Worm (Caenorhabditis elegans) whole organism, young adult: Measurements from ENCODE around the gene F53A2.11.

ENCODE experiments used
- B0019.2 ChIP-seq: fragments of 200-800 bp; sonication (Bioruptor generic); conservative IDR thresholded peaks from 2 replicates; pipeline ENCODE4 v1.3.6; 2022; ENCODE audit warnings: missing genetic modification reagents, missing genetic modification characterization, missing compliant biosample characterization
- B0336.3 ChIP-seq: fragments of 200-800 bp; sonication (Bioruptor generic); IDR thresholded peaks from 2 replicates; pipeline ENCODE4 v1.3.6; 2022; ENCODE audit warnings: missing genetic modification characterization, missing compliant biosample characterization
- F37B4.10 ChIP-seq: fragments of 200-800 bp; sonication (Bioruptor generic); IDR thresholded peaks from 2 replicates; pipeline ENCODE4 v1.3.6; 2022; ENCODE audit warnings: missing genetic modification characterization, missing compliant biosample characterization
- F49E8.2 ChIP-seq: sonication (generic microtip); optimal IDR thresholded peaks from 3 replicates; lab custom pipeline; 2017; ENCODE audit warnings: missing genetic modification characterization, mild to moderate bottlenecking, missing compliant biosample characterization, antibody characterized with exemption, moderate library complexity; ENCODE audit not compliant: insufficient read depth
- F55B11.4 ChIP-seq: sonication (generic microtip); optimal IDR thresholded peaks from 2 replicates; lab custom pipeline; 2016; ENCODE audit warnings: missing compliant biosample characterization, missing genetic modification characterization, borderline replicate concordance; ENCODE audit not compliant: insufficient read depth
- F57C9.4 ChIP-seq: sonication (generic microtip); optimal IDR thresholded peaks from 2 replicates; lab custom pipeline; 2017; ENCODE audit warnings: mild to moderate bottlenecking, missing genetic modification characterization, missing compliant biosample characterization
- T07F8.4 ChIP-seq: sonication (generic microtip); optimal IDR thresholded peaks from 2 replicates; lab custom pipeline; 2016; ENCODE audit warnings: mild to moderate bottlenecking, missing genetic modification characterization, moderate library complexity, missing compliant biosample characterization
- Y53G8AR.9 ChIP-seq: fragments of 200-800 bp; sonication (Bioruptor generic); conservative IDR thresholded peaks from 2 replicates; pipeline ENCODE4 v1.3.6; 2022; ENCODE audit warnings: missing genetic modification reagents, missing genetic modification characterization, missing compliant biosample characterization
- Y67H2A.10 ChIP-seq: fragments of 200-800 bp; sonication (Bioruptor generic); conservative IDR thresholded peaks from 2 replicates; pipeline ENCODE4 v1.3.6; 2022; ENCODE audit warnings: missing genetic modification reagents, missing genetic modification characterization, missing compliant biosample characterization
- Y79H2A.3 ChIP-seq: fragments of 200-800 bp; sonication (Bioruptor generic); conservative IDR thresholded peaks from 2 replicates; pipeline ENCODE4 v1.3.6; 2022; ENCODE audit warnings: missing genetic modification reagents, missing genetic modification characterization, missing compliant biosample characterization
- Y95B8A.8 ChIP-seq: fragments of 200-800 bp; sonication (Bioruptor generic); IDR thresholded peaks from 2 replicates; pipeline ENCODE4 v1.3.6; 2022; ENCODE audit warnings: missing genetic modification reagents, missing genetic modification characterization, missing compliant biosample characterization
- akir-1 ChIP-seq: fragments of 200-800 bp; sonication (Bioruptor generic); optimal IDR thresholded peaks from 2 replicates; lab custom pipeline; 2018; ENCODE audit warnings: mild to moderate bottlenecking, missing genetic modification characterization, moderate library complexity, missing compliant biosample characterization
- athp-1 ChIP-seq: sonication (generic microtip); optimal IDR thresholded peaks from 2 replicates; lab custom pipeline; 2017; ENCODE audit warnings: mild to moderate bottlenecking, missing genetic modification characterization, missing compliant biosample characterization
- ccch-3 ChIP-seq: fragments of 200-800 bp; sonication (Bioruptor generic); optimal IDR thresholded peaks from 2 replicates; lab custom pipeline; 2018; ENCODE audit warnings: mild to moderate bottlenecking, missing genetic modification characterization, missing compliant biosample characterization
- cebp-1 ChIP-seq, 2 experiments: fragments of 200-800 bp in 1 of 2; sonication (Bioruptor generic) in 1 of 2; sonication (generic microtip) in 1 of 2; IDR thresholded peaks in 1 of 2; optimal IDR thresholded peaks in 1 of 2; 2 replicates each; pipeline versions ENCODE4 v1.3.6 to Lab custom; 2017 to 2022; ENCODE audit warnings: missing compliant biosample characterization in 2 of 2, missing genetic modification characterization in 2 of 2, mild to moderate bottlenecking in 1 of 2, missing genetic modification reagents in 1 of 2, moderate library complexity in 1 of 2
- cebp-2 ChIP-seq: fragments of 200-800 bp; sonication (Bioruptor generic); IDR thresholded peaks from 2 replicates; pipeline ENCODE4 v1.3.6; 2022; ENCODE audit warnings: missing genetic modification characterization, missing compliant biosample characterization
- ceh-27 ChIP-seq: fragments of 200-800 bp; sonication (Bioruptor generic); optimal IDR thresholded peaks from 2 replicates; lab custom pipeline; 2018; ENCODE audit warnings: mild to moderate bottlenecking, missing genetic modification characterization, moderate library complexity, missing compliant biosample characterization
- ceh-40 ChIP-seq: fragments of 200-800 bp; sonication (Bioruptor generic); IDR thresholded peaks from 2 replicates; pipeline ENCODE4 v1.3.6; 2022; ENCODE audit warnings: missing genetic modification characterization, missing compliant biosample characterization
- ceh-91 ChIP-seq: fragments of 200-800 bp; sonication (Bioruptor generic); IDR thresholded peaks from 2 replicates; pipeline ENCODE4 v1.3.6; 2022; ENCODE audit warnings: missing genetic modification reagents, missing genetic modification characterization, missing compliant biosample characterization
- die-1 ChIP-seq: sonication (generic microtip); optimal IDR thresholded peaks from 2 replicates; lab custom pipeline; 2016; ENCODE audit warnings: missing genotype, mild to moderate bottlenecking, missing genetic modification characterization, missing compliant biosample characterization
- dpff-1 ChIP-seq: sonication (generic microtip); optimal IDR thresholded peaks from 2 replicates; lab custom pipeline; 2017; ENCODE audit warnings: mild to moderate bottlenecking, missing genetic modification characterization, missing compliant biosample characterization
- ets-4 ChIP-seq: fragments of 200-800 bp; sonication (Bioruptor generic); optimal IDR thresholded peaks from 2 replicates; lab custom pipeline; 2018; ENCODE audit warnings: mild to moderate bottlenecking, missing genetic modification characterization, missing compliant biosample characterization
- fkh-3 ChIP-seq: sonication (generic microtip); optimal IDR thresholded peaks from 2 replicates; lab custom pipeline; 2016; ENCODE audit warnings: mild to moderate bottlenecking, missing genetic modification characterization, missing compliant biosample characterization
- hlh-26 ChIP-seq: fragments of 200-800 bp; sonication (Bioruptor generic); conservative IDR thresholded peaks from 2 replicates; pipeline ENCODE4 v1.3.6; 2022; ENCODE audit warnings: missing genetic modification reagents, missing genetic modification characterization, missing compliant biosample characterization
- let-526 ChIP-seq: fragments of 200-800 bp; sonication (Bioruptor generic); IDR thresholded peaks from 2 replicates; pipeline ENCODE4 v1.3.6; 2022; ENCODE audit warnings: missing genetic modification reagents, missing genetic modification characterization, missing compliant biosample characterization
- let-607 ChIP-seq, 2 experiments: fragments of 200-800 bp in 1 of 2; sonication (Bioruptor generic) in 1 of 2; sonication (generic microtip) in 1 of 2; optimal IDR thresholded peaks; 2 replicates each; lab custom pipeline; 2016 to 2018; ENCODE audit warnings: mild to moderate bottlenecking in 2 of 2, missing compliant biosample characterization in 2 of 2, missing genetic modification characterization in 2 of 2, moderate library complexity in 2 of 2, missing genotype in 1 of 2
- lin-35 ChIP-seq, 3 experiments: fragments of 150-350 bp in 2 of 3; sonication (generic microtip) in 1 of 3; optimal IDR thresholded peaks; 2 replicates each; lab custom pipeline; 2014 to 2018; ENCODE audit warnings: missing biosample characterization in 3 of 3, missing genetic modification characterization in 3 of 3, missing genetic modification reagents in 3 of 3
- lin-54 ChIP-seq: fragments of 200-800 bp; sonication (Bioruptor generic); optimal IDR thresholded peaks from 2 replicates; lab custom pipeline; 2018; ENCODE audit warnings: mild to moderate bottlenecking, missing genetic modification characterization, missing compliant biosample characterization
- lsl-1 ChIP-seq: fragments of 200-800 bp; sonication (Bioruptor generic); optimal IDR thresholded peaks from 2 replicates; lab custom pipeline; 2018; ENCODE audit warnings: mild to moderate bottlenecking, missing genetic modification characterization, moderate library complexity, missing compliant biosample characterization
- madf-6 ChIP-seq: fragments of 200-800 bp; sonication (Bioruptor generic); IDR thresholded peaks from 2 replicates; pipeline ENCODE4 v1.3.6; 2022; ENCODE audit warnings: missing genetic modification reagents, missing genetic modification characterization, missing compliant biosample characterization
- mcd-1 ChIP-seq: fragments of 200-800 bp; sonication (Bioruptor generic); IDR thresholded peaks from 2 replicates; pipeline ENCODE4 v1.3.6; 2022; ENCODE audit warnings: missing genetic modification reagents, missing genetic modification characterization, missing compliant biosample characterization
- nfya-1 ChIP-seq: sonication (generic microtip); optimal IDR thresholded peaks from 2 replicates; lab custom pipeline; 2017; ENCODE audit warnings: antibody characterized with exemption, missing compliant biosample characterization, missing genetic modification characterization, borderline replicate concordance; ENCODE audit not compliant: insufficient read depth
- snpc-1.1 ChIP-seq: sonication (generic microtip); optimal IDR thresholded peaks from 2 replicates; lab custom pipeline; 2017; ENCODE audit warnings: missing genetic modification characterization, mild to moderate bottlenecking, missing compliant biosample characterization, antibody characterized with exemption, moderate library complexity, missing genotype, missing genetic modification reagents; ENCODE audit not compliant: insufficient read depth
- snpc-1.3 ChIP-seq: sonication (generic microtip); optimal IDR thresholded peaks from 2 replicates; lab custom pipeline; 2017; ENCODE audit warnings: missing genetic modification characterization, mild to moderate bottlenecking, missing compliant biosample characterization, antibody characterized with exemption, moderate library complexity, missing genotype, missing genetic modification reagents; ENCODE audit not compliant: insufficient read depth
- snpc-4 ChIP-seq, 5 experiments: fragments of 150-350 bp in 1 of 5; sonication (generic microtip) in 4 of 5; optimal IDR thresholded peaks; 2 replicates each; lab custom pipeline; 2014 to 2018; ENCODE audit warnings: missing genetic modification characterization in 5 of 5, missing biosample characterization in 3 of 5, antibody characterized with exemption in 2 of 5, mild to moderate bottlenecking in 2 of 5, missing compliant biosample characterization in 2 of 5, missing genotype in 2 of 5, moderate library complexity in 2 of 5, missing genetic modification reagents in 1 of 5
- sptf-2 ChIP-seq: fragments of 200-800 bp; sonication (Bioruptor generic); optimal IDR thresholded peaks from 2 replicates; lab custom pipeline; 2018; ENCODE audit warnings: mild to moderate bottlenecking, missing genetic modification characterization, missing compliant biosample characterization
- tbp1 ChIP-seq: fragments of 200-800 bp; sonication (Bioruptor generic); optimal IDR thresholded peaks from 2 replicates; lab custom pipeline; 2018; ENCODE audit warnings: mild to moderate bottlenecking, missing genetic modification characterization, missing compliant biosample characterization
- tlf-1 ChIP-seq: fragments of 200-800 bp; sonication (Bioruptor generic); optimal IDR thresholded peaks from 2 replicates; lab custom pipeline; 2018; ENCODE audit warnings: mild to moderate bottlenecking, missing genetic modification characterization, missing compliant biosample characterization
- unc-130 ChIP-seq: sonication (generic microtip); optimal IDR thresholded peaks from 2 replicates; lab custom pipeline; 2016; ENCODE audit warnings: missing genetic modification reagents, missing genetic modification characterization, missing compliant biosample characterization
- zim-3 ChIP-seq: sonication (generic microtip); optimal IDR thresholded peaks from 2 replicates; lab custom pipeline; 2017; ENCODE audit warnings: mild to moderate bottlenecking, missing genetic modification characterization, moderate library complexity, missing compliant biosample characterization
- ztf-18 ChIP-seq: sonication (generic microtip); optimal IDR thresholded peaks from 2 replicates; lab custom pipeline; 2016; ENCODE audit warnings: missing genotype, mild to moderate bottlenecking, missing genetic modification characterization, missing compliant biosample characterization
- ztf-6 ChIP-seq: fragments of 200-800 bp; sonication (Bioruptor generic); IDR thresholded peaks from 2 replicates; pipeline ENCODE4 v1.3.6; 2022; ENCODE audit warnings: missing genetic modification reagents, missing genetic modification characterization, missing compliant biosample characterization

Gene F53A2.11

DNA sequence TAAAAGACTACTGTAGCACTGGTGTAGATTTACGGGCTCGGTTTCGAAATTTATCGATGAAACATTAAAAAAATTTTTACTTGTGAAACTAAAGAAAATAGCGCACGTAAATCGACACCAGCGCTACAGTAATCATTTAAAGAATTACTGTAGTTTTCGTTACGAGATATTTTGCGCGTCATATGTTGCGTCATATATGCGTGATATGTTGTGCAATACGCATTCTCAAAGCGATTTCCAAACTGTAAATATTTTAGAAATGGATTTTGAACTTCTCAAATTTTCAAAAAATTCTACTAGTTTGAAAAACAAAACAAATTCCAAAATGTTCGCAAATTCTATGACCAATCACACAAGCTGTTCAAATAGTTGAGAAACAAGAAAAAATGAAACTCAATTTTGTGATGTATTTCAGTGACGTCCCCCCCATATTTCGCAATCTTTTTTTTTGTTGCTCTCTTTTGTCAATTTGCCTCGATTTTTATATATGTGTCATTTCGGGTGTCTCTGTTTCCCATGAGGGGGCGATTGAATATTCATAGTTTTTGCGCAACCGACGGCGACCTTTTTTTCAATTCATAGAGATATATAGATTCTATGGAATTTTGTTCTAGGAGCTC, 44.5 kb downstream of the F53A2.11 start:
- TF ChIP-seq lin-35 (GFP tag; optimal IDR thresholded peaks at IDR 0.05; lab: Kevin White, UChicago) (peak in 1 of 3 experiments; percentile 44), Y79H2A.3 (GFP tag; lab: Robert Waterston, UW) (no peak), cebp-1 (GFP tag; IDR thresholded peaks at IDR 0.05; lab: Robert Waterston, UW) (peak; percentile 57; the same call in 1 of the 2 replicates), cebp-1 (tag; optimal IDR thresholded peaks at IDR 0.05; lab: Kevin White, UChicago) (peak; percentile 95)

DNA sequence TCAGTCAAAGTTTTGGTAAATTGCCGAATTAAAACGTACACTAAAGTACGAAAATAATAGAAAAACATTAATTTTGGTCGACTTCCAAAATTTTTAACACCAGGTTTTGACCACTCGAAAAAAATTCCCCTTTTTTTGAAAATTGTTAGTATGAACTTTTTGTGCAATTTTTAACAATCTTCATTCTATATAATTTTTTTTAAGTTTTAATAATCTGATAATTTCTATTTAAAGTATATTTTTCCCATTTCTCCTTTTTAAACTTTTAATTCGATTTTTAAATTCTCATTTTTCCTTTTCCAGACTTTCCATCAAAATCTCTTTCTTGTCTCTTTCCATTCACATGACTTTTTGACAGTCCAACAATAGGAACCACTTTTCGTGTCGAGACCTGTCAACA, 45.5 kb downstream of the F53A2.11 start, which contains the start of gene unc-64:
TSS of gene unc-64 (plus strand) at position 301 of the 400 bp plus-strand sequence.
- TF ChIP-seq ztf-18 (tag; lab: Kevin White, UChicago) = no peak
- no peak for TF ChIP-seq snpc-4 (GFP tag; optimal IDR thresholded peaks at IDR 0.05; lab: Kevin White, UChicago)
- TF ChIP-seq snpc-4 (tag; optimal IDR thresholded peaks at IDR 0.05; lab: Kevin White, UChicago) = no peak
- no peak for TF ChIP-seq let-607 (tag; optimal IDR thresholded peaks at IDR 0.05; lab: Kevin White, UChicago)
- no peak for TF ChIP-seq cebp-2 (GFP tag; lab: Robert Waterston, UW)
- no peak for TF ChIP-seq madf-6
- TF ChIP-seq F37B4.10 (GFP tag; lab: Robert Waterston, UW) = no peak
- no peak for TF ChIP-seq Y67H2A.10 (GFP tag; lab: Robert Waterston, UW)
- TF ChIP-seq lin-54 = no peak
- TF ChIP-seq B0336.3 (GFP tag; lab: Robert Waterston, UW) = no peak
- no peak for TF ChIP-seq ceh-40 (GFP tag; lab: Robert Waterston, UW)
- TF ChIP-seq, all 124 proteins: peak for 0

DNA sequence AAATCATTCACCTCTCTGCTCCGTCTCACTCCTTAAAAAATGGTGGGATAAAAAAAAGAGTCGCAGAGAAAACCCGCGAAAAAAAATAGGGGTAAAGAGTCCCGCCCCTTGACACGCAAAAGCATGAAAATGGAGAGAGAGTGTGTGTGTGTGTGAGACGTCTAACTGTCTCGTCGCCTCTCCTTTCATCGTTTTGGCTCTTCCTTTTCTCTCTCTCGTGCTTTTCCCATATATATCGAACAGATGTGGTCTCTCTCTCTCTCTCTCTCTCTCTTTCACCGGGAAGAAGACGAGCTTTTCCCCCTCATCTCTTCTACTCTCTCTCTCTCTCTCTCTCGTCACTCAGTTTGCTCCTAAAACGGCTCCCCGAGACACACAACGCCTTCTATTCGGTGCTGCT, 46.7 kb downstream of the F53A2.11 start:
- TF ChIP-seq ceh-27 (GFP tag; lab: Kevin White, UChicago) (peak; percentile 61), unc-130 (GFP tag; lab: Kevin White, UChicago) (no peak), zim-3 (tag; lab: Kevin White, UChicago) (no peak), T07F8.4 (no peak), ztf-6 (GFP tag; lab: Robert Waterston, UW) (no peak), lin-35 (GFP tag; optimal IDR thresholded peaks at IDR 0.05; lab: Kevin White, UChicago) (peak in 1 of 3 experiments; percentile 58), tbp1 (GFP tag; lab: Kevin White, UChicago) (peak; percentile 2), B0019.2 (no peak), dpff-1 (tag; lab: Kevin White, UChicago) (no peak), fkh-3 (tag; lab: Kevin White, UChicago) (no peak), snpc-1.3 (no peak), ceh-91 (GFP tag; lab: Robert Waterston, UW) (no peak), Y53G8AR.9 (no peak), mcd-1 (GFP tag; lab: Robert Waterston, UW) (peak; percentile 48), snpc-1.1 (tag; lab: Kevin White, UChicago) (no peak), F49E8.2 (tag; lab: Kevin White, UChicago) (no peak), let-526 (GFP tag; lab: Robert Waterston, UW) (no peak), lsl-1 (GFP tag; lab: Kevin White, UChicago) (no peak), hlh-26 (no peak), F55B11.4 (tag; lab: Kevin White, UChicago) (no peak), nfya-1 (tag; lab: Kevin White, UChicago) (no peak), akir-1 (no peak), die-1 (tag; lab: Kevin White, UChicago) (no peak), Y95B8A.8 (GFP tag; lab: Robert Waterston, UW) (no peak), ets-4 (GFP tag; lab: Kevin White, UChicago) (no peak), sptf-2 (GFP tag; lab: Kevin White, UChicago) (no peak), athp-1 (tag; lab: Kevin White, UChicago) (no peak), tlf-1 (no peak), F57C9.4 (tag; lab: Kevin White, UChicago) (no peak), ccch-3 (GFP tag; lab: Kevin White, UChicago) (no peak)
